Fruit fly (Drosophila melanogaster) whole organism, embryonic: Measurements from ENCODE around the gene e.

Experiments used
- Abd-B ChIP-seq: fragments of 200-800 bp; sonication (Bioruptor generic); optimal IDR thresholded peaks from 2 replicates; lab custom pipeline; 2018; ENCODE audit warnings: missing biosample characterization, mild to moderate bottlenecking, missing genetic modification characterization, moderate library complexity
- Aef1 ChIP-seq: fragments of 200-800 bp; sonication (Bioruptor generic); IDR thresholded peaks from 3 replicates; pipeline ENCODE4 v1.3.6; 2022; ENCODE audit warnings: missing biosample characterization, missing genetic modification characterization
- Bdp1 ChIP-seq: fragments of 200-800 bp; sonication (Bioruptor generic); optimal IDR thresholded peaks from 3 replicates; lab custom pipeline; 2016; ENCODE audit warnings: missing biosample characterization, missing genetic modification characterization
- Blimp-1 ChIP-seq: fragments of 200-800 bp; sonication (Bioruptor generic); optimal IDR thresholded peaks from 3 replicates; lab custom pipeline; 2018; ENCODE audit warnings: missing biosample characterization, missing genetic modification characterization, mild to moderate bottlenecking, moderate library complexity, missing genetic modification reagents
- CG11560 ChIP-seq: fragments of 200-800 bp; sonication (Bioruptor generic); IDR thresholded peaks from 3 replicates; pipeline ENCODE4 v1.3.6; 2022; ENCODE audit warnings: missing biosample characterization, missing genetic modification characterization
- CG12299 ChIP-seq: fragments of 200-800 bp; sonication (Bioruptor generic); optimal IDR thresholded peaks from 2 replicates; lab custom pipeline; 2018; ENCODE audit warnings: missing biosample characterization, mild to moderate bottlenecking, missing genetic modification characterization
- CG1233 ChIP-seq: fragments of 200-800 bp; sonication (Bioruptor generic); optimal IDR thresholded peaks from 4 replicates; lab custom pipeline; 2018; ENCODE audit warnings: missing biosample characterization, mild to moderate bottlenecking, missing genetic modification characterization
- CG13296 ChIP-seq: fragments of 200-800 bp; sonication (Bioruptor generic); optimal IDR thresholded peaks from 3 replicates; lab custom pipeline; 2018; ENCODE audit warnings: missing biosample characterization, mild to moderate bottlenecking, missing genetic modification characterization
- CG14050 ChIP-seq: fragments of 200-800 bp; sonication (Bioruptor generic); IDR thresholded peaks from 3 replicates; pipeline ENCODE4 v1.3.6; 2022; ENCODE audit warnings: missing biosample characterization, missing genetic modification characterization
- CG14710 ChIP-seq: fragments of 200-800 bp; sonication (Bioruptor generic); optimal IDR thresholded peaks from 3 replicates; lab custom pipeline; 2019; ENCODE audit warnings: missing biosample characterization, mild to moderate bottlenecking, missing genetic modification characterization, moderate library complexity
- CG15514 ChIP-seq: fragments of 200-800 bp; sonication (Bioruptor generic); optimal IDR thresholded peaks from 3 replicates; lab custom pipeline; 2017; ENCODE audit warnings: missing biosample characterization, missing genetic modification characterization, mild to moderate bottlenecking, moderate library complexity, missing genetic modification reagents
- CG16779 ChIP-seq: fragments of 200-800 bp; sonication (Bioruptor generic); IDR thresholded peaks from 2 replicates; pipeline ENCODE4 v1.3.6; 2022; ENCODE audit warnings: missing biosample characterization, missing genetic modification characterization
- CG16815 ChIP-seq: fragments of 200-800 bp; sonication (Bioruptor generic); optimal IDR thresholded peaks from 3 replicates; lab custom pipeline; 2017; ENCODE audit warnings: missing biosample characterization, mild to moderate bottlenecking, missing genetic modification characterization
- CG17361 ChIP-seq: fragments of 200-800 bp; sonication (Bioruptor generic); IDR thresholded peaks from 3 replicates; pipeline ENCODE4 v1.3.6; 2022; ENCODE audit warnings: missing biosample characterization, missing genetic modification characterization
- CG1832 ChIP-seq: fragments of 200-800 bp; sonication (Bioruptor generic); optimal IDR thresholded peaks from 2 replicates; lab custom pipeline; 2017; ENCODE audit warnings: missing biosample characterization, mild to moderate bottlenecking, missing genetic modification characterization, inconsistent platforms
- CG3163 ChIP-seq: fragments of 200-800 bp; sonication (Bioruptor generic); optimal IDR thresholded peaks from 3 replicates; lab custom pipeline; 2016; ENCODE audit warnings: missing biosample characterization, missing genetic modification characterization
- CG4820 ChIP-seq: fragments of 200-800 bp; sonication (Bioruptor generic); optimal IDR thresholded peaks from 3 replicates; lab custom pipeline; 2016; ENCODE audit warnings: missing biosample characterization, missing genetic modification characterization
- CG6254 ChIP-seq: fragments of 200-800 bp; sonication (Bioruptor generic); optimal IDR thresholded peaks from 3 replicates; lab custom pipeline; 2017; ENCODE audit warnings: mild to moderate bottlenecking, missing biosample characterization, missing genetic modification reagents, missing genetic modification characterization
- CG6683 ChIP-seq: fragments of 200-800 bp; sonication (Bioruptor generic); optimal IDR thresholded peaks from 2 replicates; lab custom pipeline; 2017; ENCODE audit warnings: missing biosample characterization, mild to moderate bottlenecking, missing genetic modification characterization, missing genetic modification reagents
- CG6689 ChIP-seq: fragments of 200-800 bp; sonication (Bioruptor generic); IDR thresholded peaks from 2 replicates; pipeline ENCODE4 v1.3.6; 2022; ENCODE audit warnings: missing biosample characterization, missing genetic modification characterization
- CG7928 ChIP-seq: fragments of 200-800 bp; sonication (Bioruptor generic); optimal IDR thresholded peaks from 2 replicates; lab custom pipeline; 2017; ENCODE audit warnings: missing biosample characterization, mild to moderate bottlenecking, missing genetic modification characterization
- CG8089 ChIP-seq: fragments of 200-800 bp; sonication (Bioruptor generic); optimal IDR thresholded peaks from 3 replicates; lab custom pipeline; 2016; ENCODE audit warnings: missing biosample characterization, missing genetic modification characterization
- CG8388 ChIP-seq: fragments of 200-800 bp; sonication (Bioruptor generic); optimal IDR thresholded peaks from 2 replicates; lab custom pipeline; 2019; ENCODE audit warnings: missing biosample characterization, mild to moderate bottlenecking, missing genetic modification characterization, moderate library complexity
- CG9437 ChIP-seq: fragments of 200-800 bp; sonication (Bioruptor generic); optimal IDR thresholded peaks from 2 replicates; lab custom pipeline; 2018; ENCODE audit warnings: missing biosample characterization, mild to moderate bottlenecking, missing genetic modification characterization
- CrebB ChIP-seq: fragments of 200-800 bp; sonication (Bioruptor generic); optimal IDR thresholded peaks from 3 replicates; lab custom pipeline; 2018; ENCODE audit warnings: missing biosample characterization, mild to moderate bottlenecking, missing genetic modification characterization
- Drgx ChIP-seq: fragments of 200-800 bp; sonication (Bioruptor generic); IDR thresholded peaks from 2 replicates; pipeline ENCODE4 v1.3.6; 2022; ENCODE audit warnings: missing biosample characterization, missing genetic modification characterization
- Meics ChIP-seq: fragments of 200-800 bp; sonication (Bioruptor generic); optimal IDR thresholded peaks from 2 replicates; lab custom pipeline; 2017; ENCODE audit warnings: missing biosample characterization, mild to moderate bottlenecking, missing genetic modification characterization
- Myb ChIP-seq: fragments of 200-800 bp; sonication (Bioruptor generic); optimal IDR thresholded peaks from 2 replicates; lab custom pipeline; 2016; ENCODE audit warnings: missing biosample characterization, missing genetic modification characterization
- NC2α ChIP-seq: fragments of 200-800 bp; sonication (Bioruptor generic); optimal IDR thresholded peaks from 2 replicates; lab custom pipeline; 2016; ENCODE audit warnings: missing biosample characterization, missing genetic modification characterization
- Nf-YC ChIP-seq: fragments of 200-800 bp; optimal IDR thresholded peaks from 3 replicates; lab custom pipeline; 2019; ENCODE audit warnings: missing biosample characterization, mild to moderate bottlenecking, missing genetic modification characterization, moderate library complexity
- Oli ChIP-seq: fragments of 200-800 bp; sonication (Bioruptor generic); optimal IDR thresholded peaks from 2 replicates; lab custom pipeline; 2018; ENCODE audit warnings: missing biosample characterization, mild to moderate bottlenecking, missing genetic modification characterization, moderate library complexity
- PHDP ChIP-seq: fragments of 200-800 bp; sonication (Bioruptor generic); optimal IDR thresholded peaks from 3 replicates; lab custom pipeline; 2018; ENCODE audit warnings: missing biosample characterization, mild to moderate bottlenecking, missing genetic modification characterization, moderate library complexity
- al ChIP-seq: fragments of 200-800 bp; sonication (Bioruptor generic); IDR thresholded peaks from 2 replicates; pipeline ENCODE4 v1.3.6; 2022; ENCODE audit warnings: missing biosample characterization, missing genetic modification characterization
- az2 ChIP-seq: fragments of 200-800 bp; sonication (Bioruptor generic); optimal IDR thresholded peaks from 3 replicates; lab custom pipeline; 2016; ENCODE audit warnings: missing biosample characterization, missing genetic modification characterization
- cg ChIP-seq: fragments of 200-800 bp; sonication (Bioruptor generic); optimal IDR thresholded peaks from 3 replicates; lab custom pipeline; 2019; ENCODE audit warnings: missing biosample characterization, mild to moderate bottlenecking, missing genetic modification characterization, moderate library complexity
- cwo ChIP-seq: fragments of 200-800 bp; sonication (Bioruptor generic); optimal IDR thresholded peaks from 3 replicates; lab custom pipeline; 2017; ENCODE audit warnings: missing biosample characterization, missing genetic modification characterization, mild to moderate bottlenecking, moderate library complexity, missing genetic modification reagents
- fd96Cb ChIP-seq: fragments of 200-800 bp; sonication (Bioruptor generic); optimal IDR thresholded peaks from 2 replicates; lab custom pipeline; 2018; ENCODE audit warnings: missing biosample characterization, mild to moderate bottlenecking, missing genetic modification characterization, moderate library complexity
- ftz-f1 ChIP-seq: fragments of 200-800 bp; sonication (Bioruptor generic); optimal IDR thresholded peaks from 2 replicates; lab custom pipeline; 2016; ENCODE audit warnings: missing biosample characterization, missing genetic modification characterization
- inv ChIP-seq: fragments of 200-800 bp; sonication (Bioruptor generic); IDR thresholded peaks from 2 replicates; pipeline ENCODE4 v1.3.6; 2022; ENCODE audit warnings: missing biosample characterization, missing genetic modification characterization; ENCODE audit not compliant: partially characterized antibody
- kni ChIP-seq: fragments of 200-800 bp; sonication (Bioruptor generic); optimal IDR thresholded peaks from 3 replicates; lab custom pipeline; 2017; ENCODE audit warnings: mild to moderate bottlenecking, missing biosample characterization, missing genetic modification reagents, missing genetic modification characterization
- mld ChIP-seq: fragments of 200-800 bp; sonication (Bioruptor generic); IDR thresholded peaks from 3 replicates; pipeline ENCODE4 v1.3.6; 2022; ENCODE audit warnings: missing biosample characterization, missing genetic modification characterization; ENCODE audit not compliant: partially characterized antibody
- nerfin-2 ChIP-seq: fragments of 200-800 bp; sonication (Bioruptor generic); IDR thresholded peaks from 2 replicates; pipeline ENCODE4 v1.3.6; 2022; ENCODE audit warnings: missing biosample characterization, missing genetic modification characterization; ENCODE audit not compliant: partially characterized antibody
- pho ChIP-seq: fragments of 200-800 bp; sonication (Bioruptor generic); optimal IDR thresholded peaks from 2 replicates; lab custom pipeline; 2016; ENCODE audit warnings: missing biosample characterization, missing genetic modification characterization
- pita ChIP-seq: fragments of 200-800 bp; sonication (Bioruptor generic); optimal IDR thresholded peaks from 2 replicates; lab custom pipeline; 2017; ENCODE audit warnings: missing biosample characterization, mild to moderate bottlenecking, missing genetic modification characterization
- schlank ChIP-seq: fragments of 200-800 bp; sonication (Bioruptor generic); optimal IDR thresholded peaks from 2 replicates; lab custom pipeline; 2018; ENCODE audit warnings: missing biosample characterization, mild to moderate bottlenecking, missing genetic modification characterization
- vfl ChIP-seq: fragments of 200-800 bp; sonication (Bioruptor generic); optimal IDR thresholded peaks from 2 replicates; lab custom pipeline; 2016; ENCODE audit warnings: missing biosample characterization, missing genetic modification characterization

Gene e

dm6 chr3R:21205680-21206326 is 31.2 kb downstream of the e start (continued):
- TF ChIP-seq Oli (tag; lab: Kevin White, UChicago), result peak; percentile 49
- TF ChIP-seq al, result no peak
- TF ChIP-seq Meics (GFP tag; lab: Kevin White, UChicago), result no peak
- TF ChIP-seq Blimp-1 (GFP tag; lab: Kevin White, UChicago), result peak; percentile 66
- TF ChIP-seq CG8089, result no peak
- TF ChIP-seq, all 482 proteins: peak for 123

dm6 chr3R:21204500-21205167 is 32.3 kb downstream of the e start:
- peak; percentile 40 for TF ChIP-seq Myb (GFP tag; lab: Kevin White, UChicago)
- TF ChIP-seq CG3163, result peak; percentile 91
- peak; percentile 6 for TF ChIP-seq vfl (GFP tag; lab: Kevin White, UChicago)
- peak; percentile 91 for TF ChIP-seq CG4820 (GFP tag; lab: Kevin White, UChicago)
- TF ChIP-seq CG7928, result no peak
- TF ChIP-seq Drgx (GFP tag; lab: Robert Waterston, UW), result peak; percentile 93
- peak; percentile 67 for TF ChIP-seq NC2α (GFP tag; lab: Kevin White, UChicago)
- TF ChIP-seq PHDP, result peak; percentile 88
- TF ChIP-seq al, result no peak
- no peak for TF ChIP-seq pita (GFP tag; lab: Kevin White, UChicago)
- peak; percentile 80 for TF ChIP-seq Abd-B (GFP tag; lab: Kevin White, UChicago)
- TF ChIP-seq CG9437 (GFP tag; lab: Kevin White, UChicago), result peak; percentile 83
- peak; percentile 35 for TF ChIP-seq kni
- peak; percentile 56 for TF ChIP-seq Bdp1
- no peak for TF ChIP-seq CG1832 (GFP tag; lab: Kevin White, UChicago)
- TF ChIP-seq CrebB (tag; lab: Kevin White, UChicago), result peak; percentile 65
- peak; percentile 81 for TF ChIP-seq CG14710 (tag; lab: Kevin White, UChicago)
- TF ChIP-seq nerfin-2 (GFP tag; lab: Robert Waterston, UW), result peak; percentile 27; the same call in 1 of the 2 replicates
- peak; percentile 92 for TF ChIP-seq fd96Cb (tag; lab: Kevin White, UChicago)
- TF ChIP-seq CG13296 (GFP tag; lab: Kevin White, UChicago), result peak; percentile 77
- TF ChIP-seq mld, result no peak
- peak; percentile 52 for TF ChIP-seq pho
- TF ChIP-seq CG12299 (tag; lab: Kevin White, UChicago), result peak; percentile 25
- peak; percentile 24 for TF ChIP-seq cg
- TF ChIP-seq ftz-f1 (GFP tag; lab: Kevin White, UChicago), result no peak
- TF ChIP-seq CG11560 (tag; lab: Robert Waterston, UW), result no peak
- TF ChIP-seq inv (GFP tag; lab: Robert Waterston, UW), result no peak
- no peak for TF ChIP-seq CG16779 (GFP tag; lab: Robert Waterston, UW)
- TF ChIP-seq cwo, result peak; percentile 53
- TF ChIP-seq CG8388 (GFP tag; lab: Kevin White, UChicago), result peak; percentile 89
- TF ChIP-seq CG16815 (GFP tag; lab: Kevin White, UChicago), result peak; percentile 51
- peak; percentile 70 for TF ChIP-seq CG1233 (GFP tag; lab: Kevin White, UChicago)
- TF ChIP-seq CG6683, result peak; percentile 21
- TF ChIP-seq Aef1, result peak; percentile 73
- peak; percentile 95 for TF ChIP-seq CG17361
- peak; percentile 5 for TF ChIP-seq Nf-YC (tag; lab: Kevin White, UChicago)
- peak; percentile 66 for TF ChIP-seq CG15514 (GFP tag; lab: Kevin White, UChicago)
- peak; percentile 87 for TF ChIP-seq CG6689 (GFP tag; lab: Robert Waterston, UW)
- no peak for TF ChIP-seq schlank
- peak; percentile 55; the same call in 2 of the 3 replicates for TF ChIP-seq CG14050 (GFP tag; lab: Robert Waterston, UW)
- peak; percentile 74 for TF ChIP-seq CG6254 (GFP tag; lab: Kevin White, UChicago)
- peak; percentile 91 for TF ChIP-seq az2 (GFP tag; lab: Kevin White, UChicago)
